Worm (Caenorhabditis elegans) whole organism, late embryonic: ENCODE results near the gene rpl-23.
A peak's percentile ranks its signal among the peaks of the same experiment; 100 is the strongest.

Experiments
- C08G9.2 ChIP-seq: sonication (generic microtip); optimal IDR thresholded peaks from 2 replicates; lab custom pipeline; 2016; ENCODE audit warnings: mild to moderate bottlenecking, missing genetic modification characterization, moderate library complexity, missing compliant biosample characterization
- C38D4.7 ChIP-seq: fragments of 200-800 bp; sonication (Bioruptor generic); optimal IDR thresholded peaks from 2 replicates; lab custom pipeline; 2018; ENCODE audit warnings: mild to moderate bottlenecking, missing genetic modification characterization, moderate library complexity, missing compliant biosample characterization
- F13H6.1 ChIP-seq: sonication (generic microtip); optimal IDR thresholded peaks from 2 replicates; lab custom pipeline; 2016; ENCODE audit warnings: missing genetic modification characterization, missing compliant biosample characterization
- K02D7.2 ChIP-seq: sonication (generic microtip); optimal IDR thresholded peaks from 2 replicates; lab custom pipeline; 2017; ENCODE audit warnings: mild to moderate bottlenecking, missing genetic modification characterization, missing compliant biosample characterization
- ahr-1 ChIP-seq: sonication (generic microtip); optimal IDR thresholded peaks from 2 replicates; lab custom pipeline; 2016; ENCODE audit warnings: missing genetic modification characterization, missing compliant biosample characterization
- ceh-14 ChIP-seq: sonication (generic microtip); optimal IDR thresholded peaks from 2 replicates; lab custom pipeline; 2016; ENCODE audit warnings: missing genotype, missing genetic modification characterization, missing compliant biosample characterization
- ceh-19 ChIP-seq: fragments of 200-800 bp; sonication (Bioruptor generic); optimal IDR thresholded peaks from 2 replicates; lab custom pipeline; 2018; ENCODE audit warnings: mild to moderate bottlenecking, missing genetic modification characterization, missing compliant biosample characterization
- ceh-30 ChIP-seq: fragments of 150-350 bp; optimal IDR thresholded peaks from 2 replicates; lab custom pipeline; 2014; ENCODE audit warnings: missing biosample characterization, missing genetic modification characterization
- ceh-31 ChIP-seq: sonication (generic microtip); optimal IDR thresholded peaks from 2 replicates; lab custom pipeline; 2016; ENCODE audit warnings: missing genetic modification characterization, missing compliant biosample characterization
- ceh-34 ChIP-seq: sonication (generic microtip); optimal IDR thresholded peaks from 2 replicates; lab custom pipeline; 2016; ENCODE audit warnings: mild to moderate bottlenecking, missing genetic modification characterization, missing compliant biosample characterization
- ceh-6 ChIP-seq: fragments of 200-800 bp; sonication (Bioruptor generic); optimal IDR thresholded peaks from 2 replicates; lab custom pipeline; 2018; ENCODE audit warnings: mild to moderate bottlenecking, missing genetic modification characterization, missing compliant biosample characterization
- ceh-9 ChIP-seq: sonication (generic microtip); optimal IDR thresholded peaks from 2 replicates; lab custom pipeline; 2016; ENCODE audit warnings: mild to moderate bottlenecking, missing genetic modification characterization, inconsistent platforms, missing compliant biosample characterization
- che-1 ChIP-seq: sonication (generic microtip); optimal IDR thresholded peaks from 2 replicates; lab custom pipeline; 2016; ENCODE audit warnings: mild to moderate bottlenecking, missing genetic modification characterization, missing compliant biosample characterization
- dmd-4 ChIP-seq: sonication (generic microtip); optimal IDR thresholded peaks from 2 replicates; lab custom pipeline; 2016; ENCODE audit warnings: borderline replicate concordance, missing genetic modification characterization, missing compliant biosample characterization
- dve-1 ChIP-seq: sonication (generic microtip); optimal IDR thresholded peaks from 2 replicates; lab custom pipeline; 2017; ENCODE audit warnings: antibody characterized with exemption, mild to moderate bottlenecking, missing genetic modification characterization, missing compliant biosample characterization
- ets-4 ChIP-seq: sonication (generic microtip); optimal IDR thresholded peaks from 2 replicates; lab custom pipeline; 2016; ENCODE audit warnings: missing genetic modification characterization, missing compliant biosample characterization
- eyg-1 ChIP-seq: sonication (generic microtip); optimal IDR thresholded peaks from 2 replicates; lab custom pipeline; 2016; ENCODE audit warnings: missing genotype, missing genetic modification characterization, missing compliant biosample characterization
- fkh-10 ChIP-seq: fragments of 150-350 bp; optimal IDR thresholded peaks from 2 replicates; lab custom pipeline; 2014; ENCODE audit warnings: missing biosample characterization, missing genetic modification reagents, missing genetic modification characterization
- fkh-6 ChIP-seq: sonication (generic microtip); optimal IDR thresholded peaks from 2 replicates; lab custom pipeline; 2016; ENCODE audit warnings: missing genetic modification characterization, missing compliant biosample characterization
- hlh-13 ChIP-seq: fragments of 200-800 bp; sonication (Bioruptor generic); optimal IDR thresholded peaks from 2 replicates; lab custom pipeline; 2018; ENCODE audit warnings: mild to moderate bottlenecking, missing genetic modification characterization, missing compliant biosample characterization
- hlh-15 ChIP-seq: sonication (generic microtip); optimal IDR thresholded peaks from 2 replicates; lab custom pipeline; 2016; ENCODE audit warnings: missing genetic modification characterization, missing compliant biosample characterization
- hlh-30 ChIP-seq: sonication (generic microtip); optimal IDR thresholded peaks from 2 replicates; lab custom pipeline; 2017; ENCODE audit warnings: antibody characterized with exemption, missing genetic modification characterization, missing compliant biosample characterization; ENCODE audit not compliant: insufficient read depth
- hlh-6 ChIP-seq: sonication (generic microtip); optimal IDR thresholded peaks from 2 replicates; lab custom pipeline; 2016; ENCODE audit warnings: missing genotype, missing genetic modification characterization, missing compliant biosample characterization
- hlh-8 ChIP-seq: sonication (generic microtip); optimal IDR thresholded peaks from 2 replicates; lab custom pipeline; 2016; ENCODE audit warnings: missing genotype, missing genetic modification characterization, missing compliant biosample characterization
- lim-6 ChIP-seq: sonication (generic microtip); optimal IDR thresholded peaks from 2 replicates; lab custom pipeline; 2016; ENCODE audit warnings: missing genetic modification characterization, missing compliant biosample characterization
- lin-11 ChIP-seq: fragments of 200-800 bp; sonication (Bioruptor generic); optimal IDR thresholded peaks from 2 replicates; lab custom pipeline; 2018; ENCODE audit warnings: mild to moderate bottlenecking, missing genetic modification characterization, missing compliant biosample characterization
- nfya-1 ChIP-seq: sonication (generic microtip); optimal IDR thresholded peaks from 2 replicates; lab custom pipeline; 2017; ENCODE audit warnings: missing genetic modification characterization, mild to moderate bottlenecking, missing compliant biosample characterization, antibody characterized with exemption, moderate library complexity
- nhr-11 ChIP-seq: fragments of 150-350 bp; optimal IDR thresholded peaks from 2 replicates; lab custom pipeline; 2014; ENCODE audit warnings: missing biosample characterization, missing genetic modification characterization
- nhr-232 ChIP-seq: sonication (generic microtip); optimal IDR thresholded peaks from 2 replicates; lab custom pipeline; 2016; ENCODE audit warnings: missing genetic modification characterization, missing compliant biosample characterization
- odd-2 ChIP-seq: sonication (generic microtip); optimal IDR thresholded peaks from 2 replicates; lab custom pipeline; 2017; ENCODE audit warnings: antibody characterized with exemption, mild to moderate bottlenecking, missing genetic modification characterization, missing compliant biosample characterization
- pat-9 ChIP-seq: fragments of 200-800 bp; sonication (Bioruptor generic); optimal IDR thresholded peaks from 2 replicates; lab custom pipeline; 2018; ENCODE audit warnings: mild to moderate bottlenecking, missing genetic modification characterization, moderate library complexity, missing compliant biosample characterization
- pax-1 ChIP-seq: fragments of 150-350 bp; optimal IDR thresholded peaks from 2 replicates; lab custom pipeline; 2014; ENCODE audit warnings: missing biosample characterization, missing genetic modification characterization
- pha-4 ChIP-seq: fragments of 150-350 bp; optimal IDR thresholded peaks from 2 replicates; lab custom pipeline; 2018; ENCODE audit warnings: missing biosample characterization, missing genetic modification reagents, missing genetic modification characterization
- ref-2 ChIP-seq: sonication (generic microtip); optimal IDR thresholded peaks from 2 replicates; lab custom pipeline; 2016; ENCODE audit warnings: missing genetic modification characterization, missing compliant biosample characterization
- rnt-1 ChIP-seq: sonication (generic microtip); optimal IDR thresholded peaks from 2 replicates; lab custom pipeline; 2016; ENCODE audit warnings: missing genetic modification characterization, missing compliant biosample characterization
- sdc-2 ChIP-seq: sonication (generic microtip); optimal IDR thresholded peaks from 2 replicates; lab custom pipeline; 2016; ENCODE audit warnings: missing genotype, missing genetic modification characterization, missing compliant biosample characterization
- sox-2 ChIP-seq: fragments of 200-800 bp; sonication (Bioruptor generic); IDR thresholded peaks from 2 replicates; pipeline ENCODE4 v1.3.6; 2022; ENCODE audit warnings: missing genetic modification reagents, missing genetic modification characterization, missing compliant biosample characterization
- syd-9 ChIP-seq: sonication (generic microtip); optimal IDR thresholded peaks from 2 replicates; lab custom pipeline; 2016; ENCODE audit warnings: mild to moderate bottlenecking, missing genetic modification characterization, moderate library complexity, missing compliant biosample characterization
- tbx-2 ChIP-seq: sonication (generic microtip); optimal IDR thresholded peaks from 2 replicates; lab custom pipeline; 2016; ENCODE audit warnings: missing genetic modification characterization, missing compliant biosample characterization
- tbx-7 ChIP-seq: sonication (generic microtip); optimal IDR thresholded peaks from 2 replicates; lab custom pipeline; 2016; ENCODE audit warnings: missing genotype, missing genetic modification characterization, missing compliant biosample characterization
- unc-42 ChIP-seq: sonication (generic microtip); optimal IDR thresholded peaks from 2 replicates; lab custom pipeline; 2016; ENCODE audit warnings: missing genotype, missing genetic modification characterization, missing compliant biosample characterization
- unc-55 ChIP-seq: sonication (generic microtip); optimal IDR thresholded peaks from 2 replicates; lab custom pipeline; 2017; ENCODE audit warnings: missing biosample characterization, missing genetic modification reagents, missing genetic modification characterization
- zip-5 ChIP-seq: sonication (generic microtip); optimal IDR thresholded peaks from 2 replicates; lab custom pipeline; 2016; ENCODE audit warnings: missing genetic modification characterization, missing compliant biosample characterization

Gene rpl-23

DNA sequence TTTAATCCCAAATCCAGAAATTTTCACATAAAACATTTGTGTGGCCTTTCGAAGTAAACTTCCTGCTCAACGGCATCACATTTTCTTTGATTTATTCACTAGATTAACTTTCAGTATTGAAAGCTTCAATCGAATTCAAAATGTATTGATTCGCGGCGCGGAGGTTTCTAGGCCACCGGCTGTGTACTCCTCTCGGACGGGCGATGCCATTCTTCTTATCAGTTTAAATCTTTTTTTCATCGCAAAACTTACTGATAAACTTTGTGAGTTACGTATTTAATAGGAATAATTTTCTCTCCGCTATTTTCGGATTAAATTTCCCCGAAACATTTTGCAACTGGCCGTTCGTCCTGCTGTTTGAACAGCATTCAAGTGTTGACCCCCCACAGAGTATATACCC, 16.0 kb upstream of the rpl-23 start (continued):
- TF ChIP-seq fkh-6 (tag; lab: Kevin White, UChicago) = no peak
- TF ChIP-seq ceh-14 (tag; lab: Kevin White, UChicago) = peak; percentile 23
- TF ChIP-seq ahr-1 (tag; lab: Kevin White, UChicago) = no peak
- TF ChIP-seq syd-9 (tag; lab: Kevin White, UChicago) = no peak
- TF ChIP-seq fkh-10 (GFP tag; lab: Kevin White, UChicago) = no peak
- TF ChIP-seq rnt-1 (tag; lab: Kevin White, UChicago) = no peak
- TF ChIP-seq pha-4 (tag; lab: Kevin White, UChicago) = no peak
- no peak for TF ChIP-seq ceh-9 (tag; lab: Kevin White, UChicago)
- TF ChIP-seq F13H6.1 (tag; lab: Kevin White, UChicago) = no peak
- TF ChIP-seq sox-2 (GFP tag; lab: Robert Waterston, UW) = no peak
- TF ChIP-seq hlh-13 = no peak
- TF ChIP-seq ceh-19 (GFP tag; lab: Kevin White, UChicago) = no peak
- TF ChIP-seq ceh-30 (tag; lab: Kevin White, UChicago) = no peak
- no peak for TF ChIP-seq odd-2 (tag; lab: Kevin White, UChicago)
- no peak for TF ChIP-seq pax-1 (tag; lab: Kevin White, UChicago)
- no peak for TF ChIP-seq ceh-6 (GFP tag; lab: Kevin White, UChicago)
- no peak for TF ChIP-seq tbx-7 (tag; lab: Kevin White, UChicago)
- peak; percentile 85 for TF ChIP-seq C08G9.2 (tag; lab: Kevin White, UChicago)
- TF ChIP-seq ceh-34 (tag; lab: Kevin White, UChicago) = no peak
- no peak for TF ChIP-seq lin-11 (tag; lab: Kevin White, UChicago)
- TF ChIP-seq hlh-8 = peak; percentile 4
- no peak for TF ChIP-seq nhr-11
- TF ChIP-seq eyg-1 (tag; lab: Kevin White, UChicago) = no peak
- peak; percentile 94 for TF ChIP-seq ets-4 (tag; lab: Kevin White, UChicago)
- TF ChIP-seq K02D7.2 = no peak
- TF ChIP-seq zip-5 (tag; lab: Kevin White, UChicago) = peak; percentile 1

DNA sequence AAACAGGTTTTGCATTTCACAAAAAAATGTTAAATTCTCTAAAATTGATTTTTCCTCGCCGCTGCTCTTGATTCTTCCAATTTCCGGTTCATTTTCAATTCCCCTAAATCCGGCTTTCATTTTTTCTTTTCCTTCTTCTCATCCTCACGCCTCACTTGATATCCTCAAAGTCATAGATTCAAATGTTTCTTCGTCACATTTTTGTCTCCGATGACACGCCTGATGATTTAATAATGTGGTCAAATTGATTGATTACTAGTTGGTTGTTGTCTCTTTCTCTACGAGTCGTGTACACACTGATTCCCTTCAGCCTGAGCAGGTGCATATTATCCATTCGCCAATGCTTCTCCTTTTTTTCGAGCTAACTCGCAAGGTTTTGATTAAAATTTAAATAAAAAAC, 15.6 kb upstream of the rpl-23 start:
- TF ChIP-seq che-1 (tag; lab: Kevin White, UChicago) (no peak), dve-1 (tag; lab: Kevin White, UChicago) (no peak), nfya-1 (peak; percentile 3), unc-55 (peak; percentile 72), nhr-232 (no peak)

DNA sequence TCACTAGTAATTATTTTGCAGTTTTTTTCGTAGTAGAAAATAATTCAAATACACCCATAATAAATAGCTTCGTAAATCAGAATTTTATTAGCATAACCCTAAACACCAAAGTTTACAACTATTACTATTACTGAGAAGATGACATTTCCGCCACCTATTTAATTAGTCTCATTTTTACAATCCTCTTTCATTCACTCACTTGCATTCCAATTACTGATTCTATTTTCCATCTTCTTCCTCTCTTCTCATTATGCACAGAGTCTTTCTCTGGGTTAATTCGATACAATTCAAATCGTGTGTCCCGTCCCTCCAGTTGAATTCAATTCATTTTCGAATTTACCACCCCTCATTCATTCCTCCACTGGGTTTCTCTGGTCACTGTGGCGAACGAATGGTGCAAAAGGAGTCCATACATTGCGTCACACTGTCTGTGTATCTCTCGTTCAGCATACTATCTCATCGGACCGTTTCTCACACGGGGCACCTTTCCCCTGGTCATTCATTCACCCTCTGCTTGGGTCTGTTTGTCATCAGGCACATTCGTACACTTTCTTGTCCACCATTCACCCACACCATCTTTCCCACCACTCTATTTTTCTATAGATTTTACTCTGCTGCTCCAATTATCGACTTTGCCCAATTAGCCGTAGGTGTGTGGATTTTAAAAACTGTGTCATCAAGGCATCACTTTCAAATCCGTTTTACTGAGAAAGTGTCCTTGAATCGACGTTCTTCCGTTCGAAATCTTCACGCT, 14.5 kb upstream of the rpl-23 start:
- TF ChIP-seq hlh-30 (no peak), ref-2 (tag; lab: Kevin White, UChicago) (peak; percentile 42), sdc-2 (tag; lab: Kevin White, UChicago) (no peak), lim-6 (tag; lab: Kevin White, UChicago) (no peak), hlh-15 (tag; lab: Kevin White, UChicago) (no peak), unc-42 (peak; percentile 99), ceh-31 (peak; percentile 51), ceh-14 (tag; lab: Kevin White, UChicago) (peak; percentile 44), pat-9 (no peak), dmd-4 (no peak), sox-2 (GFP tag; lab: Robert Waterston, UW) (no peak), fkh-6 (tag; lab: Kevin White, UChicago) (no peak), tbx-2 (peak; percentile 24), hlh-6 (tag; lab: Kevin White, UChicago) (no peak), nhr-232 (no peak), C38D4.7 (GFP tag; lab: Kevin White, UChicago) (no peak)
